Fruit fly (Drosophila melanogaster): ENCODE data around the gene BORCS6.

Gene BORCS6

DNA sequence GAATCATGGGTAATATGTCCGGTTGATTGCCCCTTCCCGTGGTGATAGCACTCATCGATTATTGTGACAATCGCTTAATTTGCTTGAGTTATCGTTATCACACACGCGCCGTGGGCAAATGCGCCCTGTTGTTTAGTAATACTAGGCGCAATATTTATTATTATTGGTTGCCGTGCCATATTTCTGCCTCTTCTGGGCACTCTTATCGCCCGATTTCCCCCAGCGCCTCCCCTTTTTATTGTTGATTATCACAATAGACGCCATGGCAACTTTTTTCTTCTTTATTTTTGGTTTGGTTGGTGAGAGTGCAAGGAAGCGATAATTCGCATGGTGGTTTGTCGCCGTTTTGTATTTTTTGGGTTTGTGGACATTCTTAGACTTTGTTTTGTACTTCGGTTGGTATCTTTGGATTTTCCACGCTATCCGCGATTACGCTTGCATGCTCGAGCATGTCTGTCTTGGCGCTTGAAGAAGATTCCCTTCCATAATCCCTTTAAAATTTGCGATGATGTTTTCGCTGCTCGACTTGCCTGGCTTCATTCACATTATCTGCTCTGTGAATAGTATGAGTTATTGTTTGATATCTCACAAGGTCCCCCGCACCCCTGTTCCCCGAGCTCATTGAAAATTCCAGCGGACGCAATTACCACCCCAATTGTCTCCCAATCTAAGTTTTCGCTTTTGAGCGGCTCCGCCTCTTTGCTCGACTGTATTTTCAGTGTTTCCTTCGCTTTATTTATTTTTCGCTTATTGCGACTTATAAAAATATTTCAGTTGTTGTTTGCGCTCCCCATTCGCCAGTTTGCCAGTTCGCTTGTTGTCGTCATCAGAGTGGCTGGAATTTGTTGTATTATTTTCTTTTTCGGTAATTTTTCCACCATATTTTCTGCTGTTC is 7.9 kb downstream of the BORCS6 start:
- TF ChIP-seq kay (GFP tag; ENCODE audit: borderline replicate concordance) (peak; percentile 98), Clk (GFP tag; optimal IDR thresholded peaks at IDR 0.05) (peak; percentile 24), cic (GFP tag; optimal IDR thresholded peaks at IDR 0.05) (peak; percentile 71), CG5204 (GFP tag; optimal IDR thresholded peaks at IDR 0.05) (no peak), CG11617 (GFP tag; optimal IDR thresholded peaks at IDR 0.05) (peak; percentile 33), pad (GFP tag; optimal IDR thresholded peaks at IDR 0.05) (peak; percentile 20), CG14711 (tag; optimal IDR thresholded peaks at IDR 0.05) (peak; percentile 38), Mnt (GFP tag; optimal IDR thresholded peaks at IDR 0.05) (peak; percentile 43), Crg-1 (GFP tag; optimal IDR thresholded peaks at IDR 0.05) (peak; percentile 55), bab1 (GFP tag; optimal IDR thresholded peaks at IDR 0.05) (no peak), CG12768 (GFP tag; optimal IDR thresholded peaks at IDR 0.05) (peak; percentile 62), CG33017 (tag; optimal IDR thresholded peaks at IDR 0.05) (peak; percentile 22), CG1620 (GFP tag; optimal IDR thresholded peaks at IDR 0.05) (no peak), tj (GFP tag; optimal IDR thresholded peaks at IDR 0.05) (peak; percentile 64), CG7101 (tag; optimal IDR thresholded peaks at IDR 0.05) (no peak)

DNA sequence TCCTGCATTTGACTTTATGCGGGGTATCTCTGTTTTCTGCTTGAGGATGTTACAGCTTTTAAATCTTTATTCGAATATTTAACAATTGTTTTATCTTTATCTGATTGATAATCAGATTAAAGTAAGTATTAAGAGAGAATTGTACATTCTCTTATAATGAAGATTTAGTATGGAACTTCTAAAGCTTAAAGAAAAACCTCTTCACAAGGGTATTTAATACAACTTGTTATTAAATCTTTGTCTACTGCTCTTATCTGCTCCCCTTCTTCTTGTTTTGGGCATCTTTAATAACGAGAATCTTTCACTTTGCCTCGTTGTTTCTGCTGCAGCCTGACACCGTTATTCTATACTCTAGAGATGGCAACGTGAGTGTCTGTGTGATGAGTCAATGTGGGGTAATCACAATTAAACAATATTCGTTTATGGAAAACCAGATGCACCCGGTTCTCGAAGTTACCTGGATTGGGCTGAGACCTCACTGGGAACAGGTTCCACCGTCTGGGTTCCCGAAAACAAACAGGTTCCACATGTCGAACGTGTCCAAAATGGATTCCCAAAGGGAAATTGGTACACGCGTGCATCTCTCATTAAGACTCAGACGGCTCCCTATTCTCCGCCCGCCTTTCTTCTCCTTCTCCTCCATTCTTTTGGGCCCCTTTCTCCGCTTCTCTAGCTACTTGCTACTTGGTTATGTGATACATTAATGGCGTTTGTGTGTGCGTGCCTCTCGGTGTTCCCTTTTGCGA is 9.6 kb downstream of the BORCS6 start:
- no peak for TF ChIP-seq CG1620 (GFP tag; optimal IDR thresholded peaks at IDR 0.05)
- no peak for TF ChIP-seq bab1 (GFP tag; optimal IDR thresholded peaks at IDR 0.05)
- TF ChIP-seq CG11617 (GFP tag; optimal IDR thresholded peaks at IDR 0.05), result no peak
- TF ChIP-seq Crg-1 (GFP tag; optimal IDR thresholded peaks at IDR 0.05), result no peak
- TF ChIP-seq CG7045 (GFP tag; optimal IDR thresholded peaks at IDR 0.05), result no peak
- TF ChIP-seq CG5204 (GFP tag; optimal IDR thresholded peaks at IDR 0.05), result no peak
- TF ChIP-seq ovo (GFP tag; optimal IDR thresholded peaks at IDR 0.05), result no peak
- TF ChIP-seq CG7101 (tag; optimal IDR thresholded peaks at IDR 0.05), result no peak
- TF ChIP-seq tj (GFP tag; optimal IDR thresholded peaks at IDR 0.05), result no peak
- TF ChIP-seq toe (GFP tag; optimal IDR thresholded peaks at IDR 0.05), result no peak
- TF ChIP-seq Clk (GFP tag; optimal IDR thresholded peaks at IDR 0.05), result no peak
- TF ChIP-seq CG14711 (tag; optimal IDR thresholded peaks at IDR 0.05), result no peak

DNA sequence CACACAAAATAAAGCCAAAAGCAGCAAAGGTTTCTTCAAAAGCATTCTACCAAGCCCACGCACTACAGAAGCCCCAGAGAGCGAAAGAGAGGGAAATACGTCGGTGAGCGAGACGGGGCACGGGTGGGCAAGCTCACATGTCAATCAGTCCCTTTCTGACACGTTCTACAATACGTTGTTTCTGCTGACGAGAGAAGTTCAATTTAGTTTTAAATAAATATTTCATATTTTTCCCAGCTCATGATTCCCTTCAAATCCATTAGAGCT is 10.1 kb downstream of the BORCS6 start:
- no peak for TF ChIP-seq ovo (GFP tag; optimal IDR thresholded peaks at IDR 0.05)
- TF ChIP-seq tj (GFP tag; optimal IDR thresholded peaks at IDR 0.05), result peak; percentile 78
- TF ChIP-seq CG12768 (GFP tag; optimal IDR thresholded peaks at IDR 0.05), result no peak
- TF ChIP-seq bab1 (GFP tag; optimal IDR thresholded peaks at IDR 0.05), result no peak
- TF ChIP-seq CG11617 (GFP tag; optimal IDR thresholded peaks at IDR 0.05), result no peak

DNA sequence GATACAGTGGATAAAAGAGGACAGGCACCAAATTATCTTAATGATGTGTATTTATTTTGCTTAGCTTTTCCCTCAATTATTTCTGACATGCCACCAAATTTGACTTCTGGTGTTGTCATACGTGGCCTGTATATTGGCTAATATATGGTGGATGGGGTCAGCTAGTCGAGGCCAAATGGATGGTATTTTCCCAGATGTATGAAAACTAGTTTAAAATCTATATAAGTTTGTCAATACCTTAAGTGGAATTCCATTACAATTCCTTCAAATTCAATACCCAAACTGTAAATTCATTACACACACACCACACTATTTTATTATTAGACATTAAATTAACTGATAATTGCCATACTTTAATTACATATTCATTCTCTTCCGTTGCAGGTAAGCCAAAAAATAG is 11.2 kb downstream of the BORCS6 start:
- TF ChIP-seq CG14711 (tag; optimal IDR thresholded peaks at IDR 0.05) (no peak), cnc (optimal IDR thresholded peaks at IDR 0.05) (no peak), Mnt (GFP tag; optimal IDR thresholded peaks at IDR 0.05) (no peak), Clk (GFP tag; optimal IDR thresholded peaks at IDR 0.05) (no peak), CG7045 (GFP tag; optimal IDR thresholded peaks at IDR 0.05) (no peak), kay (GFP tag; ENCODE audit: borderline replicate concordance) (no peak), Hr96 (GFP tag; optimal IDR thresholded peaks at IDR 0.05) (no peak), CG7101 (tag; optimal IDR thresholded peaks at IDR 0.05) (no peak), Crg-1 (GFP tag; optimal IDR thresholded peaks at IDR 0.05) (no peak)

DNA sequence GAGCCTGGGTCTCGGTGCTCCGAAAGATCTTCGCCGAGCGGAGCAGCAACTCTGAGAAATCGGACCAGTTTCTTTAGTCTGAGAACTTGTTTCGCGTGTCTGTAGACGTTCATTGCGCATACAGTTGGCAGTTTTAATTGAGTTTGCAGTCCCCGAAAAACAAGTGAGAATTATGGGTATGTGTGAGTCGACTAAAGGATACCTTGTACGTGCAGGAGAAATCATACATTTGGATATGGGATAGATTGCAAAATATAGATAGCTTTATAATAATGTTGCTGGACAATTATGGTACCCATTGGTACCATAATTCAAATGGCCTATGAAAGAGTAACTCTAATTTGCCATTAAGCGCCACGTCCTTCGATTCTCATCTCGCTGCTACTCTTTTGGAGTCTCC is 11.8 kb downstream of the BORCS6 start:
- TF ChIP-seq cnc (optimal IDR thresholded peaks at IDR 0.05), result no peak
- TF ChIP-seq CG7101 (tag; optimal IDR thresholded peaks at IDR 0.05), result no peak
- no peak for TF ChIP-seq cic (GFP tag; optimal IDR thresholded peaks at IDR 0.05)
- TF ChIP-seq Mnt (GFP tag; optimal IDR thresholded peaks at IDR 0.05), result no peak
- TF ChIP-seq Crg-1 (GFP tag; optimal IDR thresholded peaks at IDR 0.05), result no peak
- no peak for TF ChIP-seq pad (GFP tag; optimal IDR thresholded peaks at IDR 0.05)
- TF ChIP-seq Hr96 (GFP tag; optimal IDR thresholded peaks at IDR 0.05), result no peak
- no peak for TF ChIP-seq CG33017 (tag; optimal IDR thresholded peaks at IDR 0.05)
- TF ChIP-seq toe (GFP tag; optimal IDR thresholded peaks at IDR 0.05), result no peak
- TF ChIP-seq tj (GFP tag; optimal IDR thresholded peaks at IDR 0.05), result no peak
- TF ChIP-seq CG11617 (GFP tag; optimal IDR thresholded peaks at IDR 0.05), result no peak

DNA sequence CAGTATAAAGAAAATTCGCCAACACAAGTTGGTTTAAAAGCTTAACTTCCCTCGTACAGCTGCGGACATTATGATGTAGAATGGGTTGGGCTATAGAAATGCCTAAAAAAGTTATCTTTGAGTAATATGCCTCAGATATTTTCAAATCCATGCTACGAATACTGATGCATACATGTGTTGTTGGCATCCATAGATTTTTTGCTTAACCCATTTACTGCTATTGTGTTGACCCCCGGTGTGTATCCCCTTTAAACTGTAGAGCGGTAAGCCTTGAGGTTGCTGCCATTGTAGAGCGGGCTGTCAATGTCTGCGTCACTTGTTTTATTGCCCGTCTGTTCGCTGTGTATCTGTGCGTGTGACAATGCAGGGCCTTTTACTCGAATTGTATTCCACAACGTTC is 12.3 kb downstream of the BORCS6 start:
- TF ChIP-seq tj (GFP tag; optimal IDR thresholded peaks at IDR 0.05) (peak; percentile 41), bab1 (GFP tag; optimal IDR thresholded peaks at IDR 0.05) (peak; percentile 88), CG33017 (tag; optimal IDR thresholded peaks at IDR 0.05) (peak; percentile 52), Clk (GFP tag; optimal IDR thresholded peaks at IDR 0.05) (no peak), CG11617 (GFP tag; optimal IDR thresholded peaks at IDR 0.05) (peak; percentile 38), CG14711 (tag; optimal IDR thresholded peaks at IDR 0.05) (peak; percentile 68), CG7101 (tag; optimal IDR thresholded peaks at IDR 0.05) (peak; percentile 68), CG12768 (GFP tag; optimal IDR thresholded peaks at IDR 0.05) (peak; percentile 53), cic (GFP tag; optimal IDR thresholded peaks at IDR 0.05) (no peak), CG7045 (GFP tag; optimal IDR thresholded peaks at IDR 0.05) (peak; percentile 55), toe (GFP tag; optimal IDR thresholded peaks at IDR 0.05) (no peak)

All from whole organism, adult.